Worm (Caenorhabditis elegans): ENCODE measurements around the gene C28D4.5.

The C28D4.5 gene

ce11 chrIV:9728376-9728775 lies 18.3 kb downstream of the C28D4.5 start, which contains the start of gene nhr-100:
nhr-100 (plus strand) TSS chrIV:9728676.
- TF ChIP-seq Y116A8C.19 (tag; optimal IDR thresholded peaks at IDR 0.05; ENCODE audit: borderline replicate concordance): no peak
- TF ChIP-seq unc-30 (tag; optimal IDR thresholded peaks at IDR 0.05): no peak
- TF ChIP-seq irx-1 (tag; optimal IDR thresholded peaks at IDR 0.05): no peak
- no peak for TF ChIP-seq unc-130 (tag; optimal IDR thresholded peaks at IDR 0.05)
- TF ChIP-seq unc-62 (GFP tag; optimal IDR thresholded peaks at IDR 0.05): no peak
- no peak for TF ChIP-seq C34B4.2 (tag; optimal IDR thresholded peaks at IDR 0.05)
- no peak for TF ChIP-seq aly-2 (tag; optimal IDR thresholded peaks at IDR 0.05)
- TF ChIP-seq F16B12.6 (tag; optimal IDR thresholded peaks at IDR 0.05): no peak

DNA sequence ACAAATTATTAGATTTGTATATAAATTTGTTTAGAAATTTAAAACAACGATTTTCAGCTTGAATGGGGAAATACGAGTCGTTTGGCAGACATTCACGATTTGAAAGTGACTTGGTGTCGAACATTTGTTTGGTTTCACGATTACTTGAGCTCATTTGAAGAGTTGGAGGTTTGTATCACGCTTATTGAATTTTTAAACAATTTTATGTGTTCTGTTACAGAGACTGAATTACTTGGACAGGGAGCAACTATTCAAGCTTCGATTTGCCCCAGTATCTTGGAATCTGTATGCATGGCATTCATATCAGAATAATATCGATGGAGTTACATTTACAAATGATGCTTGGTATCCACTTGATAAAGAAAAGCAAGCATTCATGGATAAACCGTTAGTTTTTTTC lies 19.4 kb downstream of the C28D4.5 start:
- TF ChIP-seq fkh-4 (tag; optimal IDR thresholded peaks at IDR 0.05; ENCODE audit: borderline replicate concordance) (no peak), unc-86 (tag; optimal IDR thresholded peaks at IDR 0.05) (no peak)

DNA sequence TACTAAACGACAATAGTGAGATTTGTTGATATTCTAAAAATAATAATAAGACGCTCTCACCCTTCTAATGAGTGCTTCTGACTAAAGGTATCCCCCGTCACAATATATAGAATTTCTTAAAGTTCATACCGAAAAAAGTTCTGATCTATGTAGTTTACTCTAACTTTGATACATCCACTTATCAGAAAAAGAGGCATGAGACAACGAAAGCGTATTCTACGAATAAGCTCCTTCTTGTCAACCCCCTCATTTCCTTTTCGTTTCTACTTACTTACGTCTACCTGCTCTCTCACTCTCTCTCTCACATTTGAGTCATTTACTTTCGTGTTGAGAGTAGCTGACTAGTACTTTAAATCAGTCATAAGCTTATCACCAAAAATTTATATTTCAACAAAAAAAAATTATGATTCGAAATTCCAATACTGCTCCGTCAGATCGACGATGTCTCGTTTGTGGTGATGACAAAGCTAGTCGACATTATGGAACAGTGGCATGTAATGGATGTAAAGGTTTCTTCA lies 21.1 kb downstream of the C28D4.5 start:
- TF ChIP-seq hlh-17 (GFP tag; optimal IDR thresholded peaks at IDR 0.05; ENCODE audit: borderline replicate concordance) (no peak), lsy-2 (tag; optimal IDR thresholded peaks at IDR 0.05) (peak in 1 of 2 experiments; percentile 15), mef-2 (tag; optimal IDR thresholded peaks at IDR 0.05) (no peak), nhr-71 (tag; optimal IDR thresholded peaks at IDR 0.05) (peak; percentile 84), dsc-1 (tag; optimal IDR thresholded peaks at IDR 0.05) (peak; percentile 69), swsn-7 (tag; optimal IDR thresholded peaks at IDR 0.05) (peak; percentile 14), nhr-47 (tag; optimal IDR thresholded peaks at IDR 0.05) (peak; percentile 57), lin-14 (GFP tag; optimal IDR thresholded peaks at IDR 0.05) (peak; percentile 29), isw-1 (GFP tag; IDR thresholded peaks at IDR 0.05) (no peak), fkh-8 (tag; optimal IDR thresholded peaks at IDR 0.05) (peak; percentile 96), pax-3 (tag; optimal IDR thresholded peaks at IDR 0.05) (peak; percentile 54), C04F5.9 (tag; optimal IDR thresholded peaks at IDR 0.05) (no peak), efl-1 (optimal IDR thresholded peaks at IDR 0.05) (no peak), efl-1 (GFP tag; optimal IDR thresholded peaks at IDR 0.05 in 1 of 2) (no peak), sox-4 (tag; optimal IDR thresholded peaks at IDR 0.05) (peak; percentile 9), F16B12.6 (tag; optimal IDR thresholded peaks at IDR 0.05) (no peak), unc-30 (tag; optimal IDR thresholded peaks at IDR 0.05) (no peak)

DNA sequence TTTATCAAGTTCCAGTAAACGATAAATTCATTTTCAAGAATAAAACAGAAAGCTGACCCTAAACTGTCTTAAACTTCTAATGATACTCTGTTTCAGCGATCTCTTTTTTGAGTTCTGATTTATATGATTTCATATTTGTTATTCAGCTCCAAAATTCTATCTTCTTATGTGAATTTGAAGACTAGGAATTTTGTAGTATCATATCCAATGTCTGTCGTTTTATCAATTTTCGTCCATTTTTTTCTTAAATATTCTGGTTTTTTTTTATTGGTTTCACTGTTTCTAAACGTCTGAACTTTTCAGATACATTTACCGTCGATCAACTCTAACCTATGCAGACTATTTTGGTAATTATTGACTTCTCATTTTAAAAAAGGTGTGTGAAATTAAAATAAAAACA lies 21.7 kb downstream of the C28D4.5 start, which contains the start of the genes nhr-138 and C28D4.18:
Gene nhr-138 (plus strand): TSS at position 304 of the 400 bp plus-strand sequence.
Gene C28D4.18 (plus strand): TSS at position 333 of the 400 bp plus-strand sequence.
- TF ChIP-seq snpc-4 (tag; optimal IDR thresholded peaks at IDR 0.05) (no peak), ceh-88 (GFP tag; IDR thresholded peaks at IDR 0.05) (no peak), efl-1 (optimal IDR thresholded peaks at IDR 0.05) (no peak), efl-1 (GFP tag; optimal IDR thresholded peaks at IDR 0.05 in 1 of 2) (no peak), mdl-1 (tag; optimal IDR thresholded peaks at IDR 0.05) (no peak), unc-98 (GFP tag; IDR thresholded peaks at IDR 0.05) (no peak), dsc-1 (tag; optimal IDR thresholded peaks at IDR 0.05) (no peak), isw-1 (GFP tag; IDR thresholded peaks at IDR 0.05) (no peak), zag-1 (tag; optimal IDR thresholded peaks at IDR 0.05) (no peak)

ce11 chrIV:9723185-9723584 lies 23.5 kb downstream of the C28D4.5 start:
- no peak for TF ChIP-seq sup-37 (GFP tag; optimal IDR thresholded peaks at IDR 0.05)
- peak; percentile 79 for TF ChIP-seq nhr-85 (tag)

- TF ChIP-seq nhr-84 (tag; optimal IDR thresholded peaks at IDR 0.05) (no peak), nhr-11 (tag; optimal IDR thresholded peaks at IDR 0.05) (peak; percentile 4), C16A3.4 (tag; optimal IDR thresholded peaks at IDR 0.05) (peak; percentile 73), lir-3 (tag; optimal IDR thresholded peaks at IDR 0.05; ENCODE audit: poor library complexity) (no peak), nhr-19 (GFP tag; conservative IDR thresholded peaks at IDR 0.05) (peak; percentile 61), hlh-4 (tag; optimal IDR thresholded peaks at IDR 0.05) (no peak), zag-1 (tag; optimal IDR thresholded peaks at IDR 0.05) (no peak), nhr-90 (tag; optimal IDR thresholded peaks at IDR 0.05; ENCODE audit: poor library complexity) (peak; percentile 56), lin-13 (GFP tag; optimal IDR thresholded peaks at IDR 0.05) (peak; percentile 68), zip-4 (GFP tag; optimal IDR thresholded peaks at IDR 0.05) (no peak), ceh-90 (tag; optimal IDR thresholded peaks at IDR 0.05) (no peak), mep-1 (tag; optimal IDR thresholded peaks at IDR 0.05) (peak; percentile 48), nhr-76 (tag; optimal IDR thresholded peaks at IDR 0.05) (no peak), skn-1 (tag; optimal IDR thresholded peaks at IDR 0.05) (peak; percentile 33), nhr-71 (tag; optimal IDR thresholded peaks at IDR 0.05) (peak; percentile 90)
These were observed 28.3 kb downstream of the C28D4.5 start for ce11 chrIV:9718396-9718795.

All from whole organism, L1 larva.